Fruit fly (Drosophila melanogaster): ENCODE data around the gene RIOK1.
A peak's percentile ranks its signal among the peaks of the same experiment; 100 is the strongest.

Gene RIOK1

DNA sequence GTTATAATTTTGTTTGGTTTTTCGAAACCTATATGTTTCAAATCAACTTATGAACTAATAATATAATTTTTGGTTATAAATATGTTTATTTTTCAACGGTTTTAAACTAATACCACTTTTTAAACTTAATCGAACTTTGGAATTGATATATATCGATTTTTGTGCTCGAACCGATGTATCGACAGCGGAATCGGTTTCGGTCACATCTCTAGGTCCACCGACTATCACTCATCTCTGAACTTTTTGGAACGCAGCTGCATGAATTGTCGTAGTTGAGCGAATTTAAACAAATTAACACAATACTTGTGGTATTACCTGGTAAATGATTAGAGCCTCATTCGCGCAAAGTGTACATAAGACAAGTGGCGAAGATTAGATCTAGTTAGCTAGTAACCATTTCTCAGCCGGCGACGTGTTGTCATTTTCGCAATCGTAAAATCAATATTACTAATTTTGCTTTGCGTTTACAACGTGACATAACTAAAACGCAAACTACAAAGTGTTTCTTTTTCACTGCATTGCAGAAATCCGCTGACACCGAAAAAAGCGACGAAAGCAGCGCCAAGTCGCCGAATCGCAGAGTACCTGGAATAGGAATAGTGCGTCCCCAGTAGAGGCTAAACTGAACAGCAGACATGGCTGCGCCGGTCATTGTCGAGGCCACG lies 20.3 kb downstream of the RIOK1 start, which contains the start of gene Apt1 (continued):
- TF ChIP-seq slou (GFP tag; optimal IDR thresholded peaks at IDR 0.05) (no peak), onecut (GFP tag; IDR thresholded peaks at IDR 0.05) (peak; percentile 83), CrebB (tag; optimal IDR thresholded peaks at IDR 0.05) (no peak), her (GFP tag; optimal IDR thresholded peaks at IDR 0.05) (no peak), al (GFP tag; IDR thresholded peaks at IDR 0.05) (no peak), Eip74EF (GFP tag; optimal IDR thresholded peaks at IDR 0.05) (no peak), CG12155 (GFP tag; optimal IDR thresholded peaks at IDR 0.05) (no peak), CG15601 (tag; optimal IDR thresholded peaks at IDR 0.05) (no peak), ttk (GFP tag; IDR thresholded peaks at IDR 0.05) (no peak), ato (GFP tag; IDR thresholded peaks at IDR 0.05; ENCODE audit: partially characterized antibody) (peak; percentile 95), CG30403 (GFP tag; optimal IDR thresholded peaks at IDR 0.05) (no peak), Med (GFP tag) (peak; percentile 88), CG2116 (GFP tag; optimal IDR thresholded peaks at IDR 0.05) (peak; percentile 65), Ets65A (GFP tag) (peak; percentile 16), Dbx (GFP tag; IDR thresholded peaks at IDR 0.05) (peak; percentile 30; the same call in 1 of the 3 replicates), CG12219 (GFP tag; optimal IDR thresholded peaks at IDR 0.05) (no peak), CG7271 (tag; optimal IDR thresholded peaks at IDR 0.05) (peak; percentile 1), jigr1 (GFP tag; IDR thresholded peaks at IDR 0.05) (no peak), Lhr (GFP tag; optimal IDR thresholded peaks at IDR 0.05) (peak; percentile 14), HLH4C (GFP tag; IDR thresholded peaks at IDR 0.05; ENCODE audit: partially characterized antibody) (peak; percentile 96), CG1792 (GFP tag; optimal IDR thresholded peaks at IDR 0.05) (no peak), CG17612 (GFP tag; IDR thresholded peaks at IDR 0.05) (no peak), D (optimal IDR thresholded peaks at IDR 0.05) (no peak), D (GFP tag; optimal IDR thresholded peaks at IDR 0.05) (no peak), sd (tag; optimal IDR thresholded peaks at IDR 0.05) (no peak), inv (GFP tag; IDR thresholded peaks at IDR 0.05; ENCODE audit: partially characterized antibody) (peak; percentile 93), CG17568 (GFP tag; optimal IDR thresholded peaks at IDR 0.05) (no peak), exex (tag; optimal IDR thresholded peaks at IDR 0.05) (no peak), eyg (GFP tag; optimal IDR thresholded peaks at IDR 0.05) (no peak), MBD-R2 (GFP tag; IDR thresholded peaks at IDR 0.05) (peak; percentile 85), H2.0 (GFP tag; IDR thresholded peaks at IDR 0.05) (no peak), CG6791 (GFP tag; IDR thresholded peaks at IDR 0.05; ENCODE audit: partially characterized antibody) (peak; percentile 98), Poxn (GFP tag; IDR thresholded peaks at IDR 0.05) (no peak), CG9727 (GFP tag; optimal IDR thresholded peaks at IDR 0.05) (no peak), CHES-1-like (GFP tag; optimal IDR thresholded peaks at IDR 0.05) (no peak), CG12744 (GFP tag; optimal IDR thresholded peaks at IDR 0.05) (no peak), CG32767 (GFP tag; IDR thresholded peaks at IDR 0.05) (no peak), CG33557 (GFP tag; optimal IDR thresholded peaks at IDR 0.05) (no peak), vfl (GFP tag; optimal IDR thresholded peaks at IDR 0.05) (no peak), Mrtf (GFP tag; IDR thresholded peaks at IDR 0.05) (no peak), CG8290 (GFP tag; optimal IDR thresholded peaks at IDR 0.05) (no peak), CG8290 (tag; optimal IDR thresholded peaks at IDR 0.05) (peak in 1 of 2 experiments; percentile 43), unc-4 (GFP tag; IDR thresholded peaks at IDR 0.05; ENCODE audit: partially characterized antibody) (peak; percentile 94), ash1 (GFP tag; optimal IDR thresholded peaks at IDR 0.05) (no peak), BtbVII (GFP tag; optimal IDR thresholded peaks at IDR 0.05) (no peak), grau (tag; optimal IDR thresholded peaks at IDR 0.05) (peak; percentile 11), zen2 (GFP tag; IDR thresholded peaks at IDR 0.05; ENCODE audit: partially characterized antibody) (peak; percentile 93), Dll (GFP tag; IDR thresholded peaks at IDR 0.05; ENCODE audit: partially characterized antibody) (peak; percentile 94), HmgZ (tag; optimal IDR thresholded peaks at IDR 0.05) (peak; percentile 36), ftz-f1 (GFP tag; optimal IDR thresholded peaks at IDR 0.05) (peak; percentile 39)
